Fruit fly (Drosophila melanogaster): Measurements from ENCODE around the gene CG17991.

CG17991 gene

DNA sequence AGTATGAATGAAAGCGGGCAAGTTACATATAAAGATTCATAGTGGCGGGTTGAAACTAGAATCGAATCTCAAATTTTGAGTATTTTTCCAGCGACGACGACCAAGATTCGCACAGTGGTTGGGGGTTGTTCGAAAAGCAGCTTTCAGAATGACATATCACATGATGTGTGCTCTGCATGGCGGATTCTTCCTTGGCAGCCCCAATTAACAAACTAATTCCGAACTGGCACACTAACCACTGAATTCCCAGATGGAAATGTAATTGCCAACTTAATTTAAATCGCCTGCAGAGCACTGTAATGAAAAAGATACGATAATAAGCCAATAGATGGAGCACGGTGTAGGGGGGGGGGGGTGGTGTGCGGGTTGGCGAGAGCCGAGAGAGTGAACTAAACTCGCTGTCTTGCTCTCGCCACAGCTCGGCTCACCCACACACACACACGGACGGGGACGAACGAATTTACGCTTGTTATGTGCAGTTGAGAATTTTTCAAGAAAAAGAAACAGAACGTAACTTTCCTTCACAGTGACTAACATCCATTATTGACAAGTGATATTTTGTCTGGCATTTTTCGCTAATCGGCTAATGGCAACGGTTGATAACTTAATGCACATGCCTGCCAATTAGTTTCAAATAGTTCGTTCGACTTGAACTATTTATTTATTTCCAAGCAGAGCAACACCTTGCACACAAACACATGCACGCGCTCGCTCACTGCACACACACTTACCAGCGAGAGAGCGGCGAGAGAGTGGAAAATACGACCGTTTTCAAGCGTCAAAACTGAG lies 40.1 kb downstream of the CG17991 start (continued):
- TF ChIP-seq Usf (GFP tag; optimal IDR thresholded peaks at IDR 0.05) (peak; percentile 92), Hr51 (GFP tag; optimal IDR thresholded peaks at IDR 0.05) (peak; percentile 92 to 95), ken (GFP tag; IDR thresholded peaks at IDR 0.05) (peak; percentile 97), danr (GFP tag; IDR thresholded peaks at IDR 0.05) (peak; percentile 95), CG12744 (GFP tag; optimal IDR thresholded peaks at IDR 0.05) (peak; percentile 90), CG10209 (GFP tag; optimal IDR thresholded peaks at IDR 0.05) (peak; percentile 96), Dfd (GFP tag; optimal IDR thresholded peaks at IDR 0.05) (no peak), Fer2 (tag; optimal IDR thresholded peaks at IDR 0.05) (peak; percentile 72), mld (GFP tag; IDR thresholded peaks at IDR 0.05; ENCODE audit: partially characterized antibody) (no peak), lilli (GFP tag; optimal IDR thresholded peaks at IDR 0.05) (peak; percentile 98), gce (GFP tag; IDR thresholded peaks at IDR 0.05) (peak; percentile 96), Dp (GFP tag; optimal IDR thresholded peaks at IDR 0.05) (peak; percentile 22), inv (GFP tag; IDR thresholded peaks at IDR 0.05; ENCODE audit: partially characterized antibody) (0 out of 2 replicates have a peak, but pooled peaks have one; percentile 36), CG31388 (GFP tag; optimal IDR thresholded peaks at IDR 0.05) (peak; percentile 80), CG33213 (GFP tag; optimal IDR thresholded peaks at IDR 0.05) (peak; percentile 93), jing (GFP tag; optimal IDR thresholded peaks at IDR 0.05) (peak; percentile 95), bsh (GFP tag; optimal IDR thresholded peaks at IDR 0.05) (peak; percentile 94 to 98), CG15073 (GFP tag; optimal IDR thresholded peaks at IDR 0.05) (peak; percentile 77), Asciz (GFP tag; optimal IDR thresholded peaks at IDR 0.05) (peak; percentile 92), odd (GFP tag; optimal IDR thresholded peaks at IDR 0.05) (peak; percentile 93), CG3163 (GFP tag; optimal IDR thresholded peaks at IDR 0.05) (peak; percentile 83), insv (GFP tag; optimal IDR thresholded peaks at IDR 0.05) (peak; percentile 28 to 41), NfI (GFP tag; optimal IDR thresholded peaks at IDR 0.05) (peak; percentile 96), Hsf (GFP tag; optimal IDR thresholded peaks at IDR 0.05) (peak; percentile 96), fd64A (GFP tag; optimal IDR thresholded peaks at IDR 0.05) (peak; percentile 92), pb (GFP tag; optimal IDR thresholded peaks at IDR 0.05) (peak; percentile 94), CG8765 (GFP tag; IDR thresholded peaks at IDR 0.05) (peak; percentile 92), salm (tag; optimal IDR thresholded peaks at IDR 0.05) (peak; percentile 89), PHDP (tag; optimal IDR thresholded peaks at IDR 0.05) (peak; percentile 97), tio (GFP tag; optimal IDR thresholded peaks at IDR 0.05) (peak; percentile 89), CG6654 (GFP tag; optimal IDR thresholded peaks at IDR 0.05) (peak; percentile 86), CG9876 (GFP tag; optimal IDR thresholded peaks at IDR 0.05) (peak; percentile 90), NFAT (GFP tag; IDR thresholded peaks at IDR 0.05) (peak; percentile 97), Hmr (GFP tag; optimal IDR thresholded peaks at IDR 0.05) (peak; percentile 98), NC2β (GFP tag; optimal IDR thresholded peaks at IDR 0.05) (peak; percentile 92), CG8924 (tag; optimal IDR thresholded peaks at IDR 0.05) (peak; percentile 93), Myb (GFP tag; optimal IDR thresholded peaks at IDR 0.05) (peak; percentile 89), ci (GFP tag; IDR thresholded peaks at IDR 0.05) (peak; percentile 98), stwl (tag; optimal IDR thresholded peaks at IDR 0.05) (peak; percentile 39), CG2199 (GFP tag; IDR thresholded peaks at IDR 0.05) (peak; percentile 96; the same call in 2 of the 3 replicates), klu (GFP tag; IDR thresholded peaks at IDR 0.05) (peak; percentile 86), sima (GFP tag; optimal IDR thresholded peaks at IDR 0.05) (peak; percentile 64), Max (GFP tag; optimal IDR thresholded peaks at IDR 0.05) (peak; percentile 89), CG14667 (GFP tag; IDR thresholded peaks at IDR 0.05) (peak; percentile 95), Blimp-1 (GFP tag; optimal IDR thresholded peaks at IDR 0.05) (peak; percentile 92), Atf6 (GFP tag; IDR thresholded peaks at IDR 0.05) (peak; percentile 96), CG12104 (GFP tag; optimal IDR thresholded peaks at IDR 0.05) (peak; percentile 82), Stat92E (GFP tag; optimal IDR thresholded peaks at IDR 0.05) (peak in 1 of 3 experiments; percentile 63)
